Fruit fly (Drosophila melanogaster): ENCODE data around the gene Cen.

Cen gene

DNA sequence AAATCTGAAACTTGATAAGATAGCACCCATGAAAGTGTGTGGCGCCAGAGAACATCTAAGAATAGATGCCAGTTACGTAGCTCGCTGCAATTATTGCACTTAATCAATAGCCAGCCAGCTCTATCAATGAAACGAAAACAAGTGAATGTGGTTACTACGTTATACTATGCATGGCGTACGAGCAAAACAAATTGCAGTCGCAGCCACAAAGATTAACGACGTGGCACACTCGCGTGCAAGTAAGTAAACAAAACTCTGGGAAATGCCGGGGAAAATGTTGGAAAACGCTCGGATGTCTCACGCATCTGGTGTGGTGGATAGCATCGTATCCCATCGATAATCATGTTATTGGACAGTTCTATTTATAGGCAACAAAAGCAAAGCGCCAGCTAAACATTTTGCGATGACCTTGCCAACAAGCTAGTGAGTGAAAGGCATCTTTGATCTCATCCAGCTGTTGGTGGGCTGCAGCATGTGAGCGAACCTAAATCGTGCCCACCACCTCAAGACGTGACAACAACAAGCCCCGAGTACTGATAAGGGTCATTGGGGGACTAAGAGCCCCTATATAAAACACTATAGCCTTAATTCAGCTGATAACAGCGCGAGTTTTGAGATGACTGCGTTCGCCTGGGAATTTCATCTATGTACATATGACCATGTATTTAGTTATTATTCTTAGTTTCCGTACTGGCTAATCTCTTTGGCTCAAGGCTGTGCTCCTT lies 7.7 kb downstream of the Cen start:
- TF ChIP-seq Hr78 (GFP tag; optimal IDR thresholded peaks at IDR 0.05) (no peak), woc (GFP tag; optimal IDR thresholded peaks at IDR 0.05) (no peak)

DNA sequence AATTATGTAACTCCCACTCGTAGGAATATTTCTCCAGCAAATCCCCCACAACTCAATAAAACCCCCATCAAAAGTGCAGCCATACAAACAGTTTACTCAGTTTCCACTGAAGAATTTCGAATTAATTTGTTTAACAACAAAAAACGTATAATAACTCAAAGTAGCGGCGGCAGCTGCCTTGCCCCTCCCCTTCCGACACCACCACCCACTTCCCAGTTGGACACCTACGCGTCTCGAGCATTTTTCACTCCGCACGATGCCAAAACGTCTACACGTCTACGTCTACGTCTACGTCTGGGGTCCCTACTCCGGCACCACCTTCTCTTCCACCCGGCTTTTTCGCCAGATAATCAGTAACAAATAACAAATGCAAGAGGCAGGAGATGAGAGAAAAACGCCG lies 10.4 kb downstream of the Cen start:
- TF ChIP-seq fru (GFP tag; optimal IDR thresholded peaks at IDR 0.05) (no peak), woc (GFP tag; optimal IDR thresholded peaks at IDR 0.05) (no peak), tai (GFP tag; optimal IDR thresholded peaks at IDR 0.05) (no peak), Myc (optimal IDR thresholded peaks at IDR 0.05) (no peak), Mio (GFP tag; optimal IDR thresholded peaks at IDR 0.05) (no peak)

DNA sequence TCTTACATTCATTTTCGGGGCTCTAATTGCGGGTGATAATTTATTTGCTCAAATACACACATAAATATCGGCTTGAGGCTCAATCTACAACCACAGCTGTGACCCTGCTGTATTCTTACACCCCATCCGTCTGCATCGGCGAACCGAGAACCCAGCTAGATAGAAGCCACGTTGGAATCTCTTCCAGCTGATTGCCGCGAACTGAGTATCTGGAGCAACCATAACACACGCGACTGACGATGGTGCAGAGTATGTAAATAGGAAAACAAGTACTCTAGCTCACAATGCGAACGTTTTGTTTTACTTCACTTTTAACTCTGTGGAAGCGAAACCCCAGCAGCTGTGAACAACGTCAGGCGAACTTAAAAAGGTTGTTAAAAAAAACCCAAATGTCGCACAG lies 17.2 kb downstream of the Cen start:
- no peak for TF ChIP-seq Sp1 (GFP tag; optimal IDR thresholded peaks at IDR 0.05)
- no peak for TF ChIP-seq rgr (GFP tag; optimal IDR thresholded peaks at IDR 0.05)
- TF ChIP-seq Hr78 (GFP tag; optimal IDR thresholded peaks at IDR 0.05): no peak

DNA sequence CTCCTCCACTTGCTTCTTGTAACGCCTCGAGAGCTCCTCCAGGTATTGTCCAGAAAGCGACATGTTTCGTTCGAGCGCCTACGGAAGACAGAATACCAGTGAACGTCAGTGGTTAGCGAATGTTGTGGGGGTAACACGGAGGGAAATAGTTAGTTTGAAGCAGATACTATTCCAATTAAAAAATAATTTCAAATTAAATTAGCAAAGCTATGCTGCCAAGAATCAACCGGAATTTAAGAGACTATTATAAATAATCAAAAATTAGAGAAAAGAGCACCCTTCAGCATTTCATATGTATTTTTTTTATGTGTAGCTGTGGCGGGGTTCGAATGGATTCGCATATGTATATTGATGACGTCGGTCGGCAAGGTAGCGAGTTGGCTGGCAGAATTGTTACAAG lies 20.6 kb downstream of the Cen start:
- TF ChIP-seq Rel (GFP tag; optimal IDR thresholded peaks at IDR 0.05) (no peak), Rel (tag; optimal IDR thresholded peaks at IDR 0.05) (no peak), Hnf4 (GFP tag; optimal IDR thresholded peaks at IDR 0.05) (no peak), OdsH (GFP tag; optimal IDR thresholded peaks at IDR 0.05) (no peak), Hr83 (GFP tag; optimal IDR thresholded peaks at IDR 0.05; ENCODE audit: poor library complexity, severe bottlenecking) (no peak), br (GFP tag; optimal IDR thresholded peaks at IDR 0.05) (no peak), ey (GFP tag; optimal IDR thresholded peaks at IDR 0.05) (no peak), brk (GFP tag; optimal IDR thresholded peaks at IDR 0.05) (no peak), Dfd (GFP tag; optimal IDR thresholded peaks at IDR 0.05) (no peak), Vsx2 (GFP tag; optimal IDR thresholded peaks at IDR 0.05; ENCODE audit: partially characterized antibody) (no peak), dsf (GFP tag; optimal IDR thresholded peaks at IDR 0.05; ENCODE audit: borderline replicate concordance) (no peak), lola (GFP tag; optimal IDR thresholded peaks at IDR 0.05) (no peak), usp (GFP tag; optimal IDR thresholded peaks at IDR 0.05) (no peak), HLH106 (tag; optimal IDR thresholded peaks at IDR 0.05) (no peak), Mio (GFP tag; optimal IDR thresholded peaks at IDR 0.05) (no peak)

DNA sequence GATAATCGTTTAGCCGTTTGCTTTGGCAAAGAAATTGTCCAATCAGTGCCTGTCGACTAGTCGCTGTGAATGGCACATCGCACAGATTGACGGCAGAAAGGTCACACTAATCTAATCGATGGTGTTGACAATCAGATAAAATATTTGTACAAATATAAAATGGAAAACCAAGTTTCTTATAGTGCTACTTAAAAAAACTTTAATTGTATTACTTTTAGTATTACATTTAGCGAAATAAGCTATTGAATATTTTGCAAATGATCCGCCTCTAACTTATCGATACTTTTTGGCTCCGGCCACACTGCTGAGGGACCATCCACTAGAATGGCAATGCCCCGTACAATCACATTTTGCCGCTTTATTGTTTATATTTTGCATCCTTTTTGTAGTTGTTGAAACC lies 25.5 kb downstream of the Cen start, which contains the start of the genes brun and CG2614:
TSS of gene brun (minus strand) at position 69 of the 400 bp plus-strand sequence.
TSS of gene CG2614 (plus strand) at position 317 of the 400 bp plus-strand sequence.
- TF ChIP-seq N (GFP tag; optimal IDR thresholded peaks at IDR 0.05): no peak
- no peak for TF ChIP-seq Hr78 (GFP tag; optimal IDR thresholded peaks at IDR 0.05)
- peak in 1 of 2 experiments; percentile 84 for TF ChIP-seq foxo (GFP tag; optimal IDR thresholded peaks at IDR 0.05)
- TF ChIP-seq woc (GFP tag; optimal IDR thresholded peaks at IDR 0.05): peak; percentile 89
- TF ChIP-seq fru (GFP tag; optimal IDR thresholded peaks at IDR 0.05): no peak
- peak; percentile 50 for TF ChIP-seq CG9705 (GFP tag; optimal IDR thresholded peaks at IDR 0.05)
- TF ChIP-seq Hr83 (GFP tag; optimal IDR thresholded peaks at IDR 0.05; ENCODE audit: poor library complexity, severe bottlenecking): peak; percentile 47
- TF ChIP-seq CrebA (GFP tag; optimal IDR thresholded peaks at IDR 0.05; ENCODE audit: borderline replicate concordance): no peak
- no peak for TF ChIP-seq br (GFP tag; optimal IDR thresholded peaks at IDR 0.05)
- TF ChIP-seq dl (GFP tag; optimal IDR thresholded peaks at IDR 0.05; ENCODE audit: insufficient read depth in 1 of 2, partially characterized antibody in 2 of 2): no peak
- TF ChIP-seq OdsH (GFP tag; optimal IDR thresholded peaks at IDR 0.05): peak; percentile 69
- TF ChIP-seq brk (GFP tag; optimal IDR thresholded peaks at IDR 0.05): no peak
- TF ChIP-seq Dfd (GFP tag; optimal IDR thresholded peaks at IDR 0.05): no peak
- no peak for TF ChIP-seq Mio (GFP tag; optimal IDR thresholded peaks at IDR 0.05)
- peak; percentile 77 for TF ChIP-seq ey (GFP tag; optimal IDR thresholded peaks at IDR 0.05)
- TF ChIP-seq Dif (GFP tag; optimal IDR thresholded peaks at IDR 0.05; ENCODE audit: partially characterized antibody): no peak
- TF ChIP-seq CG32264 (GFP tag; optimal IDR thresholded peaks at IDR 0.05): no peak
- TF ChIP-seq dmrt93B (GFP tag; optimal IDR thresholded peaks at IDR 0.05): no peak
- peak; percentile 81 for TF ChIP-seq GATAd (GFP tag; optimal IDR thresholded peaks at IDR 0.05)
- no peak for TF ChIP-seq lola (GFP tag; optimal IDR thresholded peaks at IDR 0.05)
- no peak for TF ChIP-seq pan (optimal IDR thresholded peaks at IDR 0.05)
- no peak for TF ChIP-seq Hnf4 (GFP tag; optimal IDR thresholded peaks at IDR 0.05)
- peak; percentile 64 for TF ChIP-seq psq (GFP tag; optimal IDR thresholded peaks at IDR 0.05)
- no peak for TF ChIP-seq jim (GFP tag; optimal IDR thresholded peaks at IDR 0.05)
- no peak for TF ChIP-seq Vsx2 (GFP tag; optimal IDR thresholded peaks at IDR 0.05; ENCODE audit: partially characterized antibody)
- TF ChIP-seq usp (GFP tag; optimal IDR thresholded peaks at IDR 0.05): no peak
- no peak for TF ChIP-seq tai (GFP tag; optimal IDR thresholded peaks at IDR 0.05)
- TF ChIP-seq sage (GFP tag; optimal IDR thresholded peaks at IDR 0.05): no peak
- TF ChIP-seq Rel (GFP tag; optimal IDR thresholded peaks at IDR 0.05): no peak
- peak; percentile 37 for TF ChIP-seq Rel (tag; optimal IDR thresholded peaks at IDR 0.05)
- no peak for TF ChIP-seq Jra (GFP tag; optimal IDR thresholded peaks at IDR 0.05)
- peak; percentile 81 for TF ChIP-seq rgr (GFP tag; optimal IDR thresholded peaks at IDR 0.05)
- TF ChIP-seq h (GFP tag; optimal IDR thresholded peaks at IDR 0.05): peak; percentile 83
- TF ChIP-seq dsf (GFP tag; optimal IDR thresholded peaks at IDR 0.05; ENCODE audit: borderline replicate concordance): no peak
- peak; percentile 67 for TF ChIP-seq Myc (optimal IDR thresholded peaks at IDR 0.05)
- TF ChIP-seq sv (GFP tag; optimal IDR thresholded peaks at IDR 0.05): peak; percentile 74
- TF ChIP-seq Abd-B (GFP tag; optimal IDR thresholded peaks at IDR 0.05): no peak
- no peak for TF ChIP-seq Sp1 (GFP tag; optimal IDR thresholded peaks at IDR 0.05)

Data from whole organism, wandering third instar larva.